Worm (Caenorhabditis elegans): ENCODE data around the gene B0495.9.

The B0495.9 gene

ce11 chrII:7666967-7667366 lies 41.5 kb downstream of the B0495.9 start, which contains the start of gene lir-2:
Gene lir-2, plus strand, starts transcription at chrII:7667267.
- TF ChIP-seq nhr-25 (tag; optimal IDR thresholded peaks at IDR 0.05): peak; percentile 3
- no peak for TF ChIP-seq unc-62 (GFP tag; optimal IDR thresholded peaks at IDR 0.05)

DNA sequence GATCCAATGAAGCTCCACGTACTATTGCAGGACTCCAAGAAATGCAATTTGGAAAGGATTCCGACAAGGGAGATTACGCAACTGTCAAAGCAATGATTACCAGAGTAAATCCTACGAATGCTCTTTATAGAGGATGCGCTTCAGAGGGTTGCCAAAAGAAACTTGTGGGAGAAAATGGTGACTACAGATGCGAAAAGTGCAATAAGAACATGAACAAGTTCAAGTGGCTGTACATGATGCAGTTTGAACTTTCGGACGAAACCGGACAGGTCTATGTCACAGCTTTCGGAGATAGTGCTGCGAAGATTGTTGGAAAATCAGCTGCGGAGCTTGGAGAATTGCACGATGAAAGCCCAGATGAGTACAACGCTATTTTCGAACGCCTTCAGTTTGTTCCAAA lies 42.2 kb downstream of the B0495.9 start:
- TF ChIP-seq zag-1 (tag; optimal IDR thresholded peaks at IDR 0.05): no peak
- TF ChIP-seq ztf-11 (tag; optimal IDR thresholded peaks at IDR 0.05): no peak
- no peak for TF ChIP-seq lin-13 (GFP tag; optimal IDR thresholded peaks at IDR 0.05)
- TF ChIP-seq F13H6.1 (tag; optimal IDR thresholded peaks at IDR 0.05): no peak
- TF ChIP-seq ceh-82 (tag; optimal IDR thresholded peaks at IDR 0.05): no peak
- TF ChIP-seq R02D3.7 (tag; optimal IDR thresholded peaks at IDR 0.05): no peak
- TF ChIP-seq crh-2 (tag; optimal IDR thresholded peaks at IDR 0.05): no peak
- TF ChIP-seq lin-11 (tag; optimal IDR thresholded peaks at IDR 0.05): no peak
- TF ChIP-seq egl-27 (tag; optimal IDR thresholded peaks at IDR 0.05): no peak
- no peak for TF ChIP-seq unc-62 (GFP tag; optimal IDR thresholded peaks at IDR 0.05)
- TF ChIP-seq skn-1 (tag; optimal IDR thresholded peaks at IDR 0.05): no peak
- TF ChIP-seq snpc-4 (tag; optimal IDR thresholded peaks at IDR 0.05): no peak
- no peak for TF ChIP-seq ztf-1 (GFP tag; conservative IDR thresholded peaks at IDR 0.05)
- no peak for TF ChIP-seq unc-39 (tag; optimal IDR thresholded peaks at IDR 0.05)
- no peak for TF ChIP-seq aly-2 (tag; optimal IDR thresholded peaks at IDR 0.05)

ce11 chrII:7663704-7664660 lies 44.5 kb downstream of the B0495.9 start, which contains the start of the genes F18A1.7 and rpa-1:
Gene F18A1.7, minus strand, starts transcription at chrII:7663754.
Gene rpa-1, plus strand, starts transcription at chrII:7664582.
- TF ChIP-seq nhr-21 (tag; optimal IDR thresholded peaks at IDR 0.05): no peak
- TF ChIP-seq nhr-237 (tag; optimal IDR thresholded peaks at IDR 0.05): no peak
- TF ChIP-seq fos-1 (tag; optimal IDR thresholded peaks at IDR 0.05): peak; percentile 9
- no peak for TF ChIP-seq blmp-1 (tag; optimal IDR thresholded peaks at IDR 0.05; ENCODE audit: insufficient read depth)
- no peak for TF ChIP-seq nhr-23 (tag; optimal IDR thresholded peaks at IDR 0.05)
- TF ChIP-seq unc-55 (GFP tag; optimal IDR thresholded peaks at IDR 0.05): peak; percentile 24
- TF ChIP-seq R02D3.7 (tag; optimal IDR thresholded peaks at IDR 0.05): no peak
- no peak for TF ChIP-seq egl-27 (tag; optimal IDR thresholded peaks at IDR 0.05)
- no peak for TF ChIP-seq nhr-11 (tag; optimal IDR thresholded peaks at IDR 0.05)
- no peak for TF ChIP-seq snpc-4 (tag; optimal IDR thresholded peaks at IDR 0.05)
- no peak for TF ChIP-seq elt-3 (tag; optimal IDR thresholded peaks at IDR 0.05)
- peak; percentile 36 for TF ChIP-seq nhr-129 (tag; optimal IDR thresholded peaks at IDR 0.05)
- TF ChIP-seq C34F6.9 (tag; optimal IDR thresholded peaks at IDR 0.05): peak; percentile 55
- peak in 1 of 2 experiments; percentile 37 for TF ChIP-seq lsy-2 (tag; optimal IDR thresholded peaks at IDR 0.05)
- no peak for TF ChIP-seq aly-2 (tag; optimal IDR thresholded peaks at IDR 0.05)

ce11 chrII:7663028-7663427 lies 45.5 kb downstream of the B0495.9 start:
- TF ChIP-seq nhr-237 (tag; optimal IDR thresholded peaks at IDR 0.05) (no peak), ama-1 (optimal IDR thresholded peaks at IDR 0.05) (no peak), unc-55 (GFP tag; optimal IDR thresholded peaks at IDR 0.05) (no peak), zag-1 (tag; optimal IDR thresholded peaks at IDR 0.05) (no peak), dmd-4 (tag; optimal IDR thresholded peaks at IDR 0.05) (no peak), nhr-12 (tag; optimal IDR thresholded peaks at IDR 0.05) (no peak), nhr-21 (tag; optimal IDR thresholded peaks at IDR 0.05) (no peak), nhr-25 (tag; optimal IDR thresholded peaks at IDR 0.05) (no peak), F13H6.1 (tag; optimal IDR thresholded peaks at IDR 0.05) (no peak), mdl-1 (tag; optimal IDR thresholded peaks at IDR 0.05) (no peak), lin-11 (tag; optimal IDR thresholded peaks at IDR 0.05) (no peak), ZK546.5 (tag; optimal IDR thresholded peaks at IDR 0.05) (no peak), ztf-4 (tag; optimal IDR thresholded peaks at IDR 0.05) (no peak)
